Fruit fly (Drosophila melanogaster) whole organism, embryonic: ENCODE measurements around the gene Nup98-96.

Source experiments
- Adf1 ChIP-seq: fragments of 200-800 bp; sonication (Bioruptor generic); IDR thresholded peaks from 2 replicates; pipeline ENCODE4 v1.3.6; 2022; ENCODE audit warnings: missing biosample characterization, missing genetic modification characterization
- Awh ChIP-seq: fragments of 200-800 bp; sonication (Bioruptor generic); IDR thresholded peaks from 2 replicates; pipeline ENCODE4, ENCODE4 v1.3.6; 2022; ENCODE audit warnings: missing biosample characterization, missing genetic modification characterization
- CG10147 ChIP-seq: fragments of 200-800 bp; sonication (Bioruptor generic); optimal IDR thresholded peaks from 2 replicates; lab custom pipeline; 2019; ENCODE audit warnings: missing biosample characterization, mild to moderate bottlenecking, missing genetic modification characterization, moderate library complexity
- CG10274 ChIP-seq: fragments of 200-800 bp; sonication (Bioruptor generic); optimal IDR thresholded peaks from 3 replicates; lab custom pipeline; 2017; ENCODE audit warnings: missing biosample characterization, mild to moderate bottlenecking, missing genetic modification characterization
- CG10543 ChIP-seq: fragments of 200-800 bp; sonication (Bioruptor generic); optimal IDR thresholded peaks from 3 replicates; lab custom pipeline; 2017; ENCODE audit warnings: missing biosample characterization, mild to moderate bottlenecking, missing genetic modification characterization, moderate library complexity
- CG10654 ChIP-seq: fragments of 200-800 bp; sonication (Bioruptor generic); optimal IDR thresholded peaks from 2 replicates; lab custom pipeline; 2016; ENCODE audit warnings: missing biosample characterization, missing genetic modification characterization
- CG11085 ChIP-seq: fragments of 200-800 bp; sonication (Bioruptor generic); IDR thresholded peaks from 2 replicates; pipeline ENCODE4 v1.3.6; 2022; ENCODE audit warnings: missing biosample characterization, missing genetic modification characterization
- CG11695 ChIP-seq: fragments of 200-800 bp; sonication (Bioruptor generic); IDR thresholded peaks from 3 replicates; pipeline ENCODE4 v1.3.6; 2022; ENCODE audit warnings: missing biosample characterization, missing genetic modification characterization
- CG12236 ChIP-seq: fragments of 200-800 bp; sonication (Bioruptor generic); optimal IDR thresholded peaks from 2 replicates; lab custom pipeline; 2016; ENCODE audit warnings: missing biosample characterization, missing genetic modification characterization
- CG13894 ChIP-seq: fragments of 200-800 bp; sonication (Bioruptor generic); optimal IDR thresholded peaks from 3 replicates; lab custom pipeline; 2018; ENCODE audit warnings: missing biosample characterization, mild to moderate bottlenecking, missing genetic modification characterization, moderate library complexity
- CG14710 ChIP-seq: fragments of 200-800 bp; sonication (Bioruptor generic); optimal IDR thresholded peaks from 3 replicates; lab custom pipeline; 2019; ENCODE audit warnings: missing biosample characterization, mild to moderate bottlenecking, missing genetic modification characterization, moderate library complexity
- CG14965 ChIP-seq: fragments of 200-800 bp; sonication (Bioruptor generic); optimal IDR thresholded peaks from 2 replicates; lab custom pipeline; 2016; ENCODE audit warnings: missing biosample characterization, missing genetic modification characterization, borderline replicate concordance
- CG6683 ChIP-seq: fragments of 200-800 bp; sonication (Bioruptor generic); optimal IDR thresholded peaks from 2 replicates; lab custom pipeline; 2017; ENCODE audit warnings: missing biosample characterization, mild to moderate bottlenecking, missing genetic modification characterization, missing genetic modification reagents
- CG8359 ChIP-seq: fragments of 200-800 bp; sonication (Bioruptor generic); optimal IDR thresholded peaks from 2 replicates; lab custom pipeline; 2017; ENCODE audit warnings: missing biosample characterization, mild to moderate bottlenecking, missing genetic modification characterization, borderline replicate concordance
- CG8478 ChIP-seq: fragments of >200 bp; optimal IDR thresholded peaks from 2 replicates; lab custom pipeline; 2018
- CG9215 ChIP-seq: fragments of 200-800 bp; sonication (Bioruptor generic); IDR thresholded peaks from 2 replicates; pipeline ENCODE4 v1.3.6; 2022; ENCODE audit warnings: missing biosample characterization, missing genetic modification characterization
- D ChIP-seq, 2 experiments: fragments of 200-800 bp in 1 of 2; fragments of >200 bp in 1 of 2; sonication (Bioruptor generic) in 1 of 2; optimal IDR thresholded peaks; 2 replicates in 1 of 2; 3 replicates in 1 of 2; lab custom pipeline; 2017; ENCODE audit warnings: mild to moderate bottlenecking in 1 of 2, missing biosample characterization in 1 of 2, missing genetic modification characterization in 1 of 2, missing genetic modification reagents in 1 of 2
- Dp ChIP-seq: fragments of 200-800 bp; sonication (Bioruptor generic); optimal IDR thresholded peaks from 2 replicates; lab custom pipeline; 2018; ENCODE audit warnings: missing biosample characterization, mild to moderate bottlenecking, missing genetic modification characterization, moderate library complexity
- Drgx ChIP-seq: fragments of 200-800 bp; sonication (Bioruptor generic); IDR thresholded peaks from 2 replicates; pipeline ENCODE4 v1.3.6; 2022; ENCODE audit warnings: missing biosample characterization, missing genetic modification characterization
- Ets65A ChIP-seq: fragments of 200-800 bp; sonication (Bioruptor generic); peaks from one replicate; lab custom pipeline; 2016; ENCODE audit warnings: missing biosample characterization, missing genetic modification characterization
- Gug ChIP-seq: fragments of 200-800 bp; sonication (Bioruptor generic); IDR thresholded peaks from 4 replicates; pipeline ENCODE4 v1.3.6; 2022; ENCODE audit warnings: missing biosample characterization, missing genetic modification characterization
- HHEX ChIP-seq: fragments of 200-800 bp; sonication (Bioruptor generic); optimal IDR thresholded peaks from 3 replicates; lab custom pipeline; 2017; ENCODE audit warnings: missing biosample characterization, mild to moderate bottlenecking, missing genetic modification characterization, missing genetic modification reagents
- Jarid2 ChIP-seq: fragments of 200-800 bp; sonication (Bioruptor generic); optimal IDR thresholded peaks from 3 replicates; lab custom pipeline; 2017; ENCODE audit warnings: mild to moderate bottlenecking, missing biosample characterization, missing genetic modification reagents, missing genetic modification characterization
- Trl ChIP-seq, 3 experiments: fragments of >200 bp in 2 of 3; fragments of 200-800 bp in 1 of 3; sonication (Bioruptor generic) in 1 of 3; optimal IDR thresholded peaks; 2 replicates in 1 of 3; 3 replicates in 2 of 3; lab custom pipeline; 2016 to 2017; ENCODE audit warnings: missing biosample characterization in 1 of 3, missing genetic modification characterization in 1 of 3
- Xbp1 ChIP-seq: fragments of 200-800 bp; sonication (Bioruptor generic); optimal IDR thresholded peaks from 3 replicates; lab custom pipeline; 2016; ENCODE audit warnings: missing biosample characterization, mild to moderate bottlenecking, missing genetic modification characterization
- bab2 ChIP-seq: fragments of 200-800 bp; sonication (Bioruptor generic); optimal IDR thresholded peaks from 2 replicates; lab custom pipeline; 2016; ENCODE audit warnings: missing biosample characterization, missing genetic modification characterization
- bigmax ChIP-seq: fragments of 200-800 bp; sonication (Bioruptor generic); optimal IDR thresholded peaks from 2 replicates; lab custom pipeline; 2018; ENCODE audit warnings: missing biosample characterization, mild to moderate bottlenecking, missing genetic modification characterization
- dan ChIP-seq: fragments of 200-800 bp; sonication (Bioruptor generic); IDR thresholded peaks from 2 replicates; pipeline ENCODE4 v1.3.6; 2022; ENCODE audit warnings: missing biosample characterization, missing genetic modification characterization
- dm ChIP-seq: fragments of 200-800 bp; sonication (Bioruptor generic); optimal IDR thresholded peaks from 3 replicates; lab custom pipeline; 2016; ENCODE audit warnings: missing biosample characterization, missing genetic modification characterization
- dmrt11E ChIP-seq: fragments of 200-800 bp; sonication (Bioruptor generic); optimal IDR thresholded peaks from 3 replicates; lab custom pipeline; 2018; ENCODE audit warnings: missing biosample characterization, mild to moderate bottlenecking, missing genetic modification characterization, moderate library complexity
- exex ChIP-seq: fragments of 200-800 bp; sonication (Bioruptor generic); optimal IDR thresholded peaks from 4 replicates; lab custom pipeline; 2018; ENCODE audit warnings: missing biosample characterization, mild to moderate bottlenecking, missing genetic modification characterization, moderate library complexity
- gce ChIP-seq: fragments of 200-800 bp; sonication (Bioruptor generic); IDR thresholded peaks from 3 replicates; pipeline ENCODE4 v1.3.6; 2022; ENCODE audit warnings: missing biosample characterization, missing genetic modification characterization
- grau ChIP-seq: fragments of 200-800 bp; optimal IDR thresholded peaks from 3 replicates; lab custom pipeline; 2019; ENCODE audit warnings: missing biosample characterization, mild to moderate bottlenecking, missing genetic modification characterization, moderate library complexity
- hkb ChIP-seq, 2 experiments: fragments of 200-800 bp in 1 of 2; fragments of >200 bp in 1 of 2; sonication (Bioruptor generic) in 1 of 2; IDR thresholded peaks in 1 of 2; optimal IDR thresholded peaks in 1 of 2; 2 replicates each; pipeline versions ENCODE4 v1.3.6 to Lab custom; 2017 to 2022; ENCODE audit warnings: missing biosample characterization in 1 of 2, missing genetic modification characterization in 1 of 2
- nerfin-2 ChIP-seq: fragments of 200-800 bp; sonication (Bioruptor generic); IDR thresholded peaks from 2 replicates; pipeline ENCODE4 v1.3.6; 2022; ENCODE audit warnings: missing biosample characterization, missing genetic modification characterization; ENCODE audit not compliant: partially characterized antibody
- nom ChIP-seq: fragments of 200-800 bp; sonication (Bioruptor generic); optimal IDR thresholded peaks from 2 replicates; lab custom pipeline; 2017; ENCODE audit warnings: missing biosample characterization, missing genetic modification characterization, mild to moderate bottlenecking, moderate library complexity, missing genetic modification reagents
- oc ChIP-seq: fragments of 200-800 bp; sonication (Bioruptor generic); optimal IDR thresholded peaks from 2 replicates; lab custom pipeline; 2018; ENCODE audit warnings: missing biosample characterization, mild to moderate bottlenecking, missing genetic modification characterization, moderate library complexity
- repo ChIP-seq: fragments of 200-800 bp; sonication (Bioruptor generic); optimal IDR thresholded peaks from 2 replicates; lab custom pipeline; 2016; ENCODE audit warnings: missing biosample characterization, missing genetic modification characterization
- salm ChIP-seq: fragments of 200-800 bp; sonication (Bioruptor generic); optimal IDR thresholded peaks from 2 replicates; lab custom pipeline; 2018; ENCODE audit warnings: missing biosample characterization, mild to moderate bottlenecking, missing genetic modification characterization
- sens ChIP-seq: fragments of 200-800 bp; sonication (Bioruptor generic); peaks from one replicate; lab custom pipeline; 2016; ENCODE audit warnings: missing biosample characterization, missing genetic modification characterization
- sisA ChIP-seq: fragments of 200-800 bp; sonication (Bioruptor generic); IDR thresholded peaks from 2 replicates; pipeline ENCODE4 v1.3.6; 2022; ENCODE audit warnings: missing biosample characterization, missing genetic modification characterization
- sob ChIP-seq: fragments of 200-800 bp; sonication (Bioruptor generic); IDR thresholded peaks from 2 replicates; pipeline ENCODE4 v1.3.6; 2022; ENCODE audit warnings: missing biosample characterization, missing genetic modification characterization
- stc ChIP-seq: fragments of 200-800 bp; sonication (Bioruptor generic); IDR thresholded peaks from 2 replicates; pipeline ENCODE4 v1.3.6; 2022; ENCODE audit warnings: missing biosample characterization, missing genetic modification characterization
- tap ChIP-seq: fragments of 200-800 bp; optimal IDR thresholded peaks from 3 replicates; lab custom pipeline; 2019; ENCODE audit warnings: missing biosample characterization, mild to moderate bottlenecking, missing genetic modification characterization, moderate library complexity
- ttk ChIP-seq: fragments of 200-800 bp; sonication (Bioruptor generic); IDR thresholded peaks from 2 replicates; pipeline ENCODE4 v2.1.2; 2022; ENCODE audit warnings: missing biosample characterization, missing genetic modification characterization
- unc-4 ChIP-seq: fragments of 200-800 bp; sonication (Bioruptor generic); IDR thresholded peaks from 2 replicates; pipeline ENCODE4 v1.3.6; 2022; ENCODE audit warnings: missing biosample characterization, missing genetic modification characterization; ENCODE audit not compliant: partially characterized antibody
- zfh1 ChIP-seq: fragments of 200-800 bp; sonication (Bioruptor generic); IDR thresholded peaks from 3 replicates; pipeline ENCODE4 v1.3.6; 2022; ENCODE audit warnings: missing biosample characterization, missing genetic modification characterization

Gene Nup98-96

dm6 chr3R:23728086-23728485, 53.3 kb downstream of the Nup98-96 start (continued):
- 0 out of 2 replicates have a peak, but pooled peaks have one; percentile 19 for TF ChIP-seq Adf1
- 0 out of 2 replicates have a peak, but pooled peaks have one; percentile 9 for TF ChIP-seq nerfin-2 (GFP tag; lab: Robert Waterston, UW)
- no peak for TF ChIP-seq gce (GFP tag; lab: Robert Waterston, UW)
- no peak for TF ChIP-seq Awh (GFP tag; lab: Robert Waterston, UW)
- peak; percentile 88 for TF ChIP-seq nom (GFP tag; lab: Kevin White, UChicago)
- TF ChIP-seq CG10543: peak; percentile 0
- no peak for TF ChIP-seq bigmax
- no peak for TF ChIP-seq dan (GFP tag; lab: Robert Waterston, UW)
- peak; percentile 41 for TF ChIP-seq sens (GFP tag; lab: Kevin White, UChicago)
- no peak for TF ChIP-seq repo
- no peak for TF ChIP-seq salm (tag; lab: Kevin White, UChicago)
- peak in 1 of 2 experiments; percentile 31 for TF ChIP-seq Trl (optimal IDR thresholded peaks at IDR 0.05; lab: Kevin White, UChicago)
- no peak for TF ChIP-seq Trl (GFP tag; optimal IDR thresholded peaks at IDR 0.05; lab: Kevin White, UChicago)
- TF ChIP-seq Drgx (GFP tag; lab: Robert Waterston, UW): peak; percentile 51; the same call in 1 of the 2 replicates
- no peak for TF ChIP-seq Jarid2 (GFP tag; lab: Kevin White, UChicago)
- no peak for TF ChIP-seq Xbp1 (GFP tag; lab: Kevin White, UChicago)
- no peak for TF ChIP-seq oc (tag; lab: Kevin White, UChicago)
- 0 out of 2 replicates have a peak, but pooled peaks have one; percentile 6 for TF ChIP-seq sob (GFP tag; lab: Robert Waterston, UW)

DNA sequence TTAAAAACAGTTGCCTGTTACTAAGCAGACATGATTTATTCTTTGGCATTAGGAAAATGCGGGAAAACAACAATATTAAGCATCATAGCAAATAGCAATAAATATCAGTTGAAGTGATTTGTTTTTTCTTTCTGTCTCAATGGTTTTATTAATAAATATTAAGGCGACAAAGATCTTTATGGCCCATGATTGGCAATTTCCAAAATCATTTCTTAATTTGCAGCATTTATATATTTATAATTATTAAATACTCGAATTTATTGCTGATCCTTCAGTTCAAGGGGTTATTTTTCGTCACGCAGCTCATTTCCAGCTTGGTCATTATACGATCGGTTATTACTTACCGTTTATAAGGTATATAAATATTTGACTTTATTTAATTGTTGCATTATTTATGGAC, 53.8 kb downstream of the Nup98-96 start:
- TF ChIP-seq D (optimal IDR thresholded peaks at IDR 0.05; lab: Kevin White, UChicago) (no peak), D (GFP tag; optimal IDR thresholded peaks at IDR 0.05; lab: Kevin White, UChicago) (no peak), repo (no peak), exex (peak; percentile 96), CG12236 (GFP tag; lab: Kevin White, UChicago) (no peak), CG14710 (tag; lab: Kevin White, UChicago) (no peak), hkb (optimal IDR thresholded peaks at IDR 0.05; lab: Kevin White, UChicago) (no peak), hkb (GFP tag; IDR thresholded peaks at IDR 0.05; lab: Robert Waterston, UW) (no peak)

DNA sequence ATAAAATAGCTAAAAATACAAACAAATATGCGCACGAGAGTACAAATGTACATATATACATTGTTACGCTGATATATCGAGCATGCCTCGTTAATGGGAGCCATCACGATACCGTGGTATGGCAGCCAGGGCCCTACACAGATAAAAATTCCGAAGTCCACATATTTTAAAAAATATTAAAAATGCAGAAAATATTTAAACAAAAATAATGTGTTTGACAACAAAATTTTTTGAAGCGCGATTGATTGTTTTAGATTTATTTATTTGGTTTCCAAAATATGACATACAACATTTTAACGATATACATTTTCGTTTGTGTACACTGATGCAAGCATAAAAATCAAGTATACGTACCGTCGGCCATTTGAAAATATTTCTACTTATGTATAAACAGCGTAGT, 54.7 kb downstream of the Nup98-96 start:
- peak; percentile 87 for TF ChIP-seq grau
- TF ChIP-seq CG8359 (GFP tag; lab: Kevin White, UChicago): peak; percentile 2
- peak; percentile 72 for TF ChIP-seq sisA (GFP tag; lab: Robert Waterston, UW)
- TF ChIP-seq dm (GFP tag; lab: Kevin White, UChicago): peak; percentile 48
- TF ChIP-seq CG11695 (GFP tag; lab: Robert Waterston, UW): peak; percentile 86
- peak; percentile 5 for TF ChIP-seq dmrt11E (tag; lab: Kevin White, UChicago)
- no peak for TF ChIP-seq CG8478 (lab: Kevin White, UChicago)
- TF ChIP-seq CG13894 (tag; lab: Kevin White, UChicago): peak; percentile 87
- peak; percentile 81 for TF ChIP-seq stc (GFP tag; lab: Robert Waterston, UW)
- peak; percentile 67 for TF ChIP-seq HHEX
- peak; percentile 72 for TF ChIP-seq CG9215
- TF ChIP-seq tap (tag; lab: Kevin White, UChicago): peak; percentile 63
- peak; percentile 27 for TF ChIP-seq CG10274 (GFP tag; lab: Kevin White, UChicago)
- peak; percentile 86 for TF ChIP-seq CG10147 (GFP tag; lab: Kevin White, UChicago)
- TF ChIP-seq Gug (GFP tag; lab: Robert Waterston, UW): peak; percentile 51; the same call in 2 of the 4 replicates
- peak; percentile 76 for TF ChIP-seq Ets65A (GFP tag; lab: Kevin White, UChicago)
- TF ChIP-seq ttk (GFP tag; lab: Robert Waterston, UW): peak; percentile 64
- peak; percentile 73; the same call in 1 of the 3 replicates for TF ChIP-seq zfh1 (GFP tag; lab: Robert Waterston, UW)
- peak; percentile 80 for TF ChIP-seq bab2
- peak; percentile 62 for TF ChIP-seq CG6683 (GFP tag; lab: Kevin White, UChicago)
- TF ChIP-seq CG11085 (GFP tag; lab: Robert Waterston, UW): peak; percentile 62; the same call in 1 of the 2 replicates
- TF ChIP-seq sens (GFP tag; lab: Kevin White, UChicago): peak; percentile 87
- TF ChIP-seq unc-4 (GFP tag; lab: Robert Waterston, UW): no peak
- TF ChIP-seq Dp (GFP tag; lab: Kevin White, UChicago): no peak
- TF ChIP-seq CG10654 (GFP tag; lab: Kevin White, UChicago): peak; percentile 61
- no peak for TF ChIP-seq CG14965 (GFP tag; lab: Kevin White, UChicago)
